Fruit fly (Drosophila melanogaster) whole organism, embryonic: ENCODE data around the gene CG32483.

Experiments used
- Asciz ChIP-seq: fragments of 200-800 bp; sonication (Bioruptor generic); optimal IDR thresholded peaks from 2 replicates; lab custom pipeline; 2017; ENCODE audit warnings: missing biosample characterization, mild to moderate bottlenecking, missing genetic modification characterization, missing genetic modification reagents
- Atf3 ChIP-seq: fragments of 200-800 bp; sonication (Bioruptor generic); optimal IDR thresholded peaks from 3 replicates; lab custom pipeline; 2016; ENCODE audit warnings: missing biosample characterization, missing genetic modification characterization
- CG11504 ChIP-seq: fragments of 200-800 bp; sonication (Bioruptor generic); optimal IDR thresholded peaks from 3 replicates; lab custom pipeline; 2019; ENCODE audit warnings: missing biosample characterization, mild to moderate bottlenecking, missing genetic modification characterization, moderate library complexity
- CG11696 ChIP-seq: fragments of 200-800 bp; sonication (Bioruptor generic); IDR thresholded peaks from 2 replicates; pipeline ENCODE4 v1.3.6; 2022; ENCODE audit warnings: missing biosample characterization, missing genetic modification characterization
- CG13123 ChIP-seq: fragments of 200-800 bp; sonication (Bioruptor generic); optimal IDR thresholded peaks from 2 replicates; lab custom pipeline; 2016; ENCODE audit warnings: missing biosample characterization, missing genetic modification characterization
- CG15696 ChIP-seq: fragments of 200-800 bp; sonication (Bioruptor generic); optimal IDR thresholded peaks from 2 replicates; lab custom pipeline; 2019; ENCODE audit warnings: missing biosample characterization, mild to moderate bottlenecking, missing genetic modification characterization, moderate library complexity
- CG17359 ChIP-seq: fragments of 200-800 bp; sonication (Bioruptor generic); optimal IDR thresholded peaks from 3 replicates; lab custom pipeline; 2018; ENCODE audit warnings: missing biosample characterization, mild to moderate bottlenecking, missing genetic modification characterization, moderate library complexity
- CG17361 ChIP-seq: fragments of 200-800 bp; sonication (Bioruptor generic); IDR thresholded peaks from 3 replicates; pipeline ENCODE4 v1.3.6; 2022; ENCODE audit warnings: missing biosample characterization, missing genetic modification characterization
- CG17568 ChIP-seq: fragments of 200-800 bp; sonication (Bioruptor generic); optimal IDR thresholded peaks from 2 replicates; lab custom pipeline; 2018; ENCODE audit warnings: missing biosample characterization, mild to moderate bottlenecking, missing genetic modification characterization, moderate library complexity
- CG17829 ChIP-seq: fragments of 200-800 bp; optimal IDR thresholded peaks from 2 replicates; lab custom pipeline; 2019; ENCODE audit warnings: missing biosample characterization, mild to moderate bottlenecking, missing genetic modification characterization, moderate library complexity
- CG18262 ChIP-seq: fragments of 200-800 bp; optimal IDR thresholded peaks from 3 replicates; lab custom pipeline; 2019; ENCODE audit warnings: missing biosample characterization, mild to moderate bottlenecking, missing genetic modification characterization, moderate library complexity
- CG2678 ChIP-seq: fragments of 200-800 bp; sonication (Bioruptor generic); optimal IDR thresholded peaks from 3 replicates; lab custom pipeline; 2019; ENCODE audit warnings: missing biosample characterization, mild to moderate bottlenecking, missing genetic modification characterization, moderate library complexity
- CG2712 ChIP-seq: fragments of 200-800 bp; optimal IDR thresholded peaks from 3 replicates; lab custom pipeline; 2019; ENCODE audit warnings: missing biosample characterization, mild to moderate bottlenecking, missing genetic modification characterization, moderate library complexity
- CG31224 ChIP-seq: fragments of 200-800 bp; sonication (Bioruptor generic); IDR thresholded peaks from 2 replicates; pipeline ENCODE4 v1.3.6; 2022; ENCODE audit warnings: missing biosample characterization, missing genetic modification characterization
- CG31365 ChIP-seq: fragments of 200-800 bp; sonication (Bioruptor generic); optimal IDR thresholded peaks from 2 replicates; lab custom pipeline; 2018; ENCODE audit warnings: missing biosample characterization, mild to moderate bottlenecking, missing genetic modification characterization
- CG33557 ChIP-seq: fragments of 200-800 bp; sonication (Bioruptor generic); optimal IDR thresholded peaks from 2 replicates; lab custom pipeline; 2019; ENCODE audit warnings: missing biosample characterization, mild to moderate bottlenecking, missing genetic modification characterization, moderate library complexity
- CG4404 ChIP-seq: fragments of 200-800 bp; sonication (Bioruptor generic); IDR thresholded peaks from 2 replicates; pipeline ENCODE4 v1.3.6; 2022; ENCODE audit warnings: missing biosample characterization, missing genetic modification characterization
- CG4707 ChIP-seq: fragments of 200-800 bp; sonication (Bioruptor generic); optimal IDR thresholded peaks from 2 replicates; lab custom pipeline; 2018; ENCODE audit warnings: missing biosample characterization, mild to moderate bottlenecking, missing genetic modification characterization, moderate library complexity
- CG4730 ChIP-seq: fragments of 200-800 bp; sonication (Bioruptor generic); IDR thresholded peaks from 2 replicates; pipeline ENCODE4 v1.3.6; 2022; ENCODE audit warnings: missing biosample characterization, missing genetic modification characterization
- CG7556 ChIP-seq: fragments of 200-800 bp; sonication (Bioruptor generic); optimal IDR thresholded peaks from 2 replicates; lab custom pipeline; 2017; ENCODE audit warnings: missing biosample characterization, mild to moderate bottlenecking, missing genetic modification characterization
- D ChIP-seq, 2 experiments: fragments of 200-800 bp in 1 of 2; fragments of >200 bp in 1 of 2; sonication (Bioruptor generic) in 1 of 2; optimal IDR thresholded peaks; 2 replicates in 1 of 2; 3 replicates in 1 of 2; lab custom pipeline; 2017; ENCODE audit warnings: mild to moderate bottlenecking in 1 of 2, missing biosample characterization in 1 of 2, missing genetic modification characterization in 1 of 2, missing genetic modification reagents in 1 of 2
- Elba2 ChIP-seq: fragments of 200-800 bp; sonication (Bioruptor generic); optimal IDR thresholded peaks from 3 replicates; lab custom pipeline; 2016; ENCODE audit warnings: missing biosample characterization, missing genetic modification characterization
- Fer3 ChIP-seq: fragments of 200-800 bp; sonication (Bioruptor generic); optimal IDR thresholded peaks from 2 replicates; lab custom pipeline; 2018; ENCODE audit warnings: missing biosample characterization, mild to moderate bottlenecking, missing genetic modification characterization, moderate library complexity
- Nf-YA ChIP-seq: fragments of 200-800 bp; sonication (Bioruptor generic); IDR thresholded peaks from 2 replicates; pipeline ENCODE4 v1.3.6; 2022; ENCODE audit warnings: missing biosample characterization, missing genetic modification characterization
- Oli ChIP-seq: fragments of 200-800 bp; sonication (Bioruptor generic); optimal IDR thresholded peaks from 2 replicates; lab custom pipeline; 2018; ENCODE audit warnings: missing biosample characterization, mild to moderate bottlenecking, missing genetic modification characterization, moderate library complexity
- Optix ChIP-seq: fragments of 200-800 bp; sonication (Bioruptor generic); IDR thresholded peaks from 3 replicates; pipeline ENCODE4 v1.3.6; 2022; ENCODE audit warnings: missing biosample characterization, missing genetic modification characterization
- Pdp1 ChIP-seq, 2 experiments: fragments of 200-800 bp; sonication (Bioruptor generic); optimal IDR thresholded peaks; 3 replicates each; lab custom pipeline; 2016; ENCODE audit warnings: missing biosample characterization in 2 of 2, missing genetic modification characterization in 2 of 2, mild to moderate bottlenecking in 1 of 2, moderate library complexity in 1 of 2
- Side ChIP-seq: fragments of 200-800 bp; sonication (Bioruptor generic); optimal IDR thresholded peaks from 2 replicates; lab custom pipeline; 2016; ENCODE audit warnings: missing biosample characterization, missing genetic modification characterization
- Xrp1 ChIP-seq: fragments of 200-800 bp; sonication (Bioruptor generic); IDR thresholded peaks from 2 replicates; pipeline ENCODE4 v1.3.6; 2022; ENCODE audit warnings: missing biosample characterization, missing genetic modification characterization
- dmrt11E ChIP-seq: fragments of 200-800 bp; sonication (Bioruptor generic); optimal IDR thresholded peaks from 3 replicates; lab custom pipeline; 2018; ENCODE audit warnings: missing biosample characterization, mild to moderate bottlenecking, missing genetic modification characterization, moderate library complexity
- gce ChIP-seq: fragments of 200-800 bp; sonication (Bioruptor generic); IDR thresholded peaks from 3 replicates; pipeline ENCODE4 v1.3.6; 2022; ENCODE audit warnings: missing biosample characterization, missing genetic modification characterization
- gem ChIP-seq: fragments of 200-800 bp; sonication (Bioruptor generic); optimal IDR thresholded peaks from 2 replicates; lab custom pipeline; 2019; ENCODE audit warnings: missing biosample characterization, mild to moderate bottlenecking, missing genetic modification characterization, moderate library complexity
- gfzf ChIP-seq: fragments of 200-800 bp; sonication (Bioruptor generic); optimal IDR thresholded peaks from 2 replicates; lab custom pipeline; 2016; ENCODE audit warnings: missing biosample characterization, mild to moderate bottlenecking, missing genetic modification characterization, moderate library complexity
- ham ChIP-seq: fragments of 200-800 bp; sonication (Bioruptor generic); IDR thresholded peaks from 2 replicates; pipeline ENCODE4 v1.3.6; 2022; ENCODE audit warnings: missing biosample characterization, missing genetic modification characterization
- inv ChIP-seq: fragments of 200-800 bp; sonication (Bioruptor generic); IDR thresholded peaks from 2 replicates; pipeline ENCODE4 v1.3.6; 2022; ENCODE audit warnings: missing biosample characterization, missing genetic modification characterization; ENCODE audit not compliant: partially characterized antibody
- jigr1 ChIP-seq: fragments of 200-800 bp; sonication (Bioruptor generic); IDR thresholded peaks from 3 replicates; pipeline ENCODE4 v1.3.6; 2022; ENCODE audit warnings: missing biosample characterization, missing genetic modification characterization
- klu ChIP-seq: fragments of 200-800 bp; sonication (Bioruptor generic); IDR thresholded peaks from 2 replicates; pipeline ENCODE4 v1.3.6; 2022; ENCODE audit warnings: missing biosample characterization, missing genetic modification characterization
- kni ChIP-seq: fragments of 200-800 bp; sonication (Bioruptor generic); optimal IDR thresholded peaks from 3 replicates; lab custom pipeline; 2017; ENCODE audit warnings: mild to moderate bottlenecking, missing biosample characterization, missing genetic modification reagents, missing genetic modification characterization
- lola ChIP-seq, 3 experiments: fragments of >200 bp in 2 of 3; fragments of 200-800 bp in 1 of 3; sonication (Bioruptor generic) in 1 of 3; optimal IDR thresholded peaks; 2 replicates each; lab custom pipeline; 2017 to 2019; ENCODE audit warnings: missing biosample characterization in 3 of 3, missing genetic modification characterization in 3 of 3, mild to moderate bottlenecking in 1 of 3, moderate library complexity in 1 of 3
- nerfin-1 ChIP-seq: fragments of 200-800 bp; sonication (Bioruptor generic); optimal IDR thresholded peaks from 3 replicates; lab custom pipeline; 2019; ENCODE audit warnings: missing biosample characterization, mild to moderate bottlenecking, missing genetic modification characterization, moderate library complexity
- phol ChIP-seq: fragments of 200-800 bp; sonication (Bioruptor generic); optimal IDR thresholded peaks from 3 replicates; lab custom pipeline; 2018; ENCODE audit warnings: missing biosample characterization, mild to moderate bottlenecking, missing genetic modification characterization, moderate library complexity
- scrt ChIP-seq: fragments of 200-800 bp; sonication (Bioruptor generic); optimal IDR thresholded peaks from 2 replicates; lab custom pipeline; 2018; ENCODE audit warnings: missing biosample characterization, mild to moderate bottlenecking, missing genetic modification characterization, moderate library complexity
- sens ChIP-seq: fragments of 200-800 bp; sonication (Bioruptor generic); peaks from one replicate; lab custom pipeline; 2016; ENCODE audit warnings: missing biosample characterization, missing genetic modification characterization
- sima ChIP-seq: fragments of 200-800 bp; sonication (Bioruptor generic); optimal IDR thresholded peaks from 2 replicates; lab custom pipeline; 2016; ENCODE audit warnings: missing biosample characterization, missing genetic modification characterization
- sisA ChIP-seq: fragments of 200-800 bp; sonication (Bioruptor generic); IDR thresholded peaks from 2 replicates; pipeline ENCODE4 v1.3.6; 2022; ENCODE audit warnings: missing biosample characterization, missing genetic modification characterization
- sqz ChIP-seq: fragments of 200-800 bp; sonication (Bioruptor generic); optimal IDR thresholded peaks from 3 replicates; lab custom pipeline; 2018; ENCODE audit warnings: missing biosample characterization, mild to moderate bottlenecking, missing genetic modification characterization
- tap ChIP-seq: fragments of 200-800 bp; optimal IDR thresholded peaks from 3 replicates; lab custom pipeline; 2019; ENCODE audit warnings: missing biosample characterization, mild to moderate bottlenecking, missing genetic modification characterization, moderate library complexity
- trem ChIP-seq: fragments of 200-800 bp; optimal IDR thresholded peaks from 3 replicates; lab custom pipeline; 2019; ENCODE audit warnings: missing biosample characterization, mild to moderate bottlenecking, missing genetic modification characterization, moderate library complexity
- wek ChIP-seq: fragments of 200-800 bp; sonication (Bioruptor generic); optimal IDR thresholded peaks from 3 replicates; lab custom pipeline; 2018; ENCODE audit warnings: missing biosample characterization, mild to moderate bottlenecking, missing genetic modification characterization, moderate library complexity
- zf30C ChIP-seq: fragments of 200-800 bp; sonication (Bioruptor generic); optimal IDR thresholded peaks from 3 replicates; lab custom pipeline; 2018; ENCODE audit warnings: missing biosample characterization, mild to moderate bottlenecking, missing genetic modification characterization

Gene CG32483

DNA sequence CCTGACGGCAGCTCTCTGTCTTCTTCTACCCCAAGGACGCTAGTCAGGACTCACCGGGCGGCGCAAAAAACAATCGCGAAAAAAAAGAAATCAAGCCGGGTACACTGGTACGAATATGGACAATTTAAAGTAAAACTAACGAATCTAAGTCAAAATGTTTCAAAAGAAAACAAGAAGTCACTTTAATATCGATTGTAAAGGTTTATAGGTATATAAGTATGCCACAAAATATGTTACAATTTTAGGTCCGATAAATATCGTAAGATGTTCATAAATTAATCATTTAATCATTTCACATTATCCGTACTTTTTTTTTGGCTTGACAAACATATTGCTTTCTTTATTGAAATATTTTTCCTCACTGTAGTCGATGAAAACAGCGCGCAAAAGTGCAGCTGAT lies 26.2 kb upstream of the CG32483 start:
- TF ChIP-seq D (optimal IDR thresholded peaks at IDR 0.05; lab: Kevin White, UChicago) = no peak
- TF ChIP-seq D (GFP tag; optimal IDR thresholded peaks at IDR 0.05; lab: Kevin White, UChicago) = peak; percentile 11
- no peak for TF ChIP-seq gce (GFP tag; lab: Robert Waterston, UW)
- TF ChIP-seq trem (tag; lab: Kevin White, UChicago) = peak; percentile 1
- TF ChIP-seq CG17359 (tag; lab: Kevin White, UChicago) = no peak
- peak; percentile 53; the same call in 1 of the 2 replicates for TF ChIP-seq Xrp1 (GFP tag; lab: Robert Waterston, UW)
- TF ChIP-seq CG15696 (tag; lab: Kevin White, UChicago) = peak; percentile 17
- TF ChIP-seq jigr1 (GFP tag; lab: Robert Waterston, UW) = no peak
- TF ChIP-seq Nf-YA = no peak
- no peak for TF ChIP-seq Asciz (GFP tag; lab: Kevin White, UChicago)
- TF ChIP-seq gfzf = no peak
- no peak for TF ChIP-seq CG17568
- no peak for TF ChIP-seq CG13123
- TF ChIP-seq CG4404 (GFP tag; lab: Robert Waterston, UW) = no peak
- peak in 1 of 3 experiments; percentile 54 for TF ChIP-seq lola (GFP tag; optimal IDR thresholded peaks at IDR 0.05; lab: Kevin White, UChicago)
- TF ChIP-seq CG2678 = peak; percentile 34
- TF ChIP-seq wek (GFP tag; lab: Kevin White, UChicago) = no peak
- TF ChIP-seq CG2712 (tag; lab: Kevin White, UChicago) = peak; percentile 43
- 0 out of 3 replicates have a peak, but pooled peaks have one; percentile 17 for TF ChIP-seq CG17361
- TF ChIP-seq gem (tag; lab: Kevin White, UChicago) = peak; percentile 44
- no peak for TF ChIP-seq CG4707 (GFP tag; lab: Kevin White, UChicago)
- no peak for TF ChIP-seq sima (GFP tag; lab: Kevin White, UChicago)
- no peak for TF ChIP-seq inv (GFP tag; lab: Robert Waterston, UW)
- TF ChIP-seq klu = no peak
- TF ChIP-seq ham (GFP tag; lab: Robert Waterston, UW) = no peak
- no peak for TF ChIP-seq CG11696 (GFP tag; lab: Robert Waterston, UW)
- TF ChIP-seq scrt (GFP tag; lab: Kevin White, UChicago) = no peak
- no peak for TF ChIP-seq CG4730 (GFP tag; lab: Robert Waterston, UW)
- TF ChIP-seq dmrt11E (tag; lab: Kevin White, UChicago) = peak; percentile 51
- peak; percentile 31 for TF ChIP-seq phol
- no peak for TF ChIP-seq Elba2 (GFP tag; lab: Kevin White, UChicago)
- TF ChIP-seq CG11504 (tag; lab: Kevin White, UChicago) = peak; percentile 21
- no peak for TF ChIP-seq kni (GFP tag; lab: Kevin White, UChicago)
- no peak for TF ChIP-seq sisA (GFP tag; lab: Robert Waterston, UW)
- TF ChIP-seq nerfin-1 (tag; lab: Kevin White, UChicago) = no peak
- TF ChIP-seq CG31224 (GFP tag; lab: Robert Waterston, UW) = no peak
- TF ChIP-seq sqz (GFP tag; lab: Kevin White, UChicago) = peak; percentile 47
- TF ChIP-seq Side = no peak
- peak; percentile 31 for TF ChIP-seq CG17829
- no peak for TF ChIP-seq tap (tag; lab: Kevin White, UChicago)
- peak; percentile 15 for TF ChIP-seq CG33557 (GFP tag; lab: Kevin White, UChicago)
- TF ChIP-seq sens (GFP tag; lab: Kevin White, UChicago) = peak; percentile 67
- TF ChIP-seq Optix (GFP tag; lab: Robert Waterston, UW) = no peak
- TF ChIP-seq Pdp1 (GFP tag; optimal IDR thresholded peaks at IDR 0.05; lab: Kevin White, UChicago) = no peak
- peak; percentile 5 for TF ChIP-seq Oli (tag; lab: Kevin White, UChicago)
- TF ChIP-seq Fer3 = no peak
- peak; percentile 27 for TF ChIP-seq CG7556 (GFP tag; lab: Kevin White, UChicago)
- peak; percentile 65 for TF ChIP-seq CG18262 (tag; lab: Kevin White, UChicago)
- no peak for TF ChIP-seq CG31365 (tag; lab: Kevin White, UChicago)
- no peak for TF ChIP-seq Atf3 (GFP tag; lab: Kevin White, UChicago)
- peak; percentile 46 for TF ChIP-seq zf30C (GFP tag; lab: Kevin White, UChicago)
